Fruit fly (Drosophila melanogaster) whole organism, prepupa: ENCODE data around the gene CG3857.

Experiments
- CG10631 ChIP-seq: fragments of 200-800 bp; sonication (Bioruptor generic); optimal IDR thresholded peaks from 2 replicates; lab custom pipeline; 2016; ENCODE audit warnings: missing biosample characterization, missing genetic modification characterization
- CG10669 ChIP-seq: fragments of 200-800 bp; sonication (Bioruptor generic); optimal IDR thresholded peaks from 3 replicates; lab custom pipeline; 2018; ENCODE audit warnings: missing biosample characterization, mild to moderate bottlenecking, missing genetic modification characterization, moderate library complexity
- CG11902 ChIP-seq: fragments of 200-800 bp; sonication (Bioruptor generic); optimal IDR thresholded peaks from 3 replicates; lab custom pipeline; 2016; ENCODE audit warnings: missing biosample characterization, missing genetic modification characterization
- CG15336 ChIP-seq: fragments of 200-800 bp; sonication (Bioruptor generic); IDR thresholded peaks from 2 replicates; pipeline ENCODE4 v1.3.6; 2022; ENCODE audit warnings: missing biosample characterization, missing genetic modification characterization
- CG1621 ChIP-seq: fragments of 200-800 bp; sonication (Bioruptor generic); optimal IDR thresholded peaks from 3 replicates; lab custom pipeline; 2018; ENCODE audit warnings: missing biosample characterization, mild to moderate bottlenecking, missing genetic modification characterization
- CG31627 ChIP-seq: fragments of 200-800 bp; sonication (Bioruptor generic); optimal IDR thresholded peaks from 3 replicates; lab custom pipeline; 2016; ENCODE audit warnings: missing biosample characterization, missing genetic modification characterization
- CG32006 ChIP-seq: fragments of 200-800 bp; sonication (Bioruptor generic); optimal IDR thresholded peaks from 3 replicates; lab custom pipeline; 2017; ENCODE audit warnings: missing biosample characterization, mild to moderate bottlenecking, missing genetic modification characterization
- CG34406 ChIP-seq: fragments of 200-800 bp; sonication (Bioruptor generic); optimal IDR thresholded peaks from 3 replicates; lab custom pipeline; 2016; ENCODE audit warnings: missing biosample characterization, missing genetic modification characterization
- CG3919 ChIP-seq: fragments of 200-800 bp; sonication (Bioruptor generic); optimal IDR thresholded peaks from 3 replicates; lab custom pipeline; 2016; ENCODE audit warnings: missing biosample characterization, missing genetic modification characterization
- CG4318 ChIP-seq: fragments of 200-800 bp; sonication (Bioruptor generic); optimal IDR thresholded peaks from 3 replicates; lab custom pipeline; 2017; ENCODE audit warnings: missing biosample characterization, mild to moderate bottlenecking, missing genetic modification characterization
- CG6163 ChIP-seq: fragments of 200-800 bp; sonication (Bioruptor generic); IDR thresholded peaks from 3 replicates; pipeline ENCODE4 v1.3.6; 2022; ENCODE audit warnings: missing biosample characterization, missing genetic modification characterization
- CG6792 ChIP-seq: fragments of 200-800 bp; sonication (Bioruptor generic); optimal IDR thresholded peaks from 3 replicates; lab custom pipeline; 2016; ENCODE audit warnings: missing biosample characterization, missing genetic modification characterization
- CG6808 ChIP-seq: fragments of 200-800 bp; sonication (Bioruptor generic); optimal IDR thresholded peaks from 3 replicates; lab custom pipeline; 2017; ENCODE audit warnings: missing biosample characterization, missing genetic modification characterization, mild to moderate bottlenecking, moderate library complexity, missing genetic modification reagents
- CG6854 ChIP-seq: fragments of 200-800 bp; sonication (Bioruptor generic); optimal IDR thresholded peaks from 2 replicates; lab custom pipeline; 2017; ENCODE audit warnings: missing biosample characterization, mild to moderate bottlenecking, missing genetic modification characterization
- CG7368 ChIP-seq: fragments of 200-800 bp; sonication (Bioruptor generic); optimal IDR thresholded peaks from 3 replicates; lab custom pipeline; 2016; ENCODE audit warnings: missing biosample characterization, missing genetic modification characterization
- CG8119 ChIP-seq: fragments of 200-800 bp; sonication (Bioruptor generic); IDR thresholded peaks from 3 replicates; pipeline ENCODE4 v1.3.6; 2022; ENCODE audit warnings: missing biosample characterization, missing genetic modification characterization
- CG8319 ChIP-seq: fragments of 200-800 bp; sonication (Bioruptor generic); optimal IDR thresholded peaks from 3 replicates; lab custom pipeline; 2016; ENCODE audit warnings: missing biosample characterization, missing genetic modification characterization
- CG8632 ChIP-seq: fragments of 200-800 bp; sonication (Bioruptor generic); optimal IDR thresholded peaks from 3 replicates; lab custom pipeline; 2016; ENCODE audit warnings: missing biosample characterization, missing genetic modification characterization
- CG9139 ChIP-seq: fragments of 200-800 bp; sonication (Bioruptor generic); optimal IDR thresholded peaks from 3 replicates; lab custom pipeline; 2017; ENCODE audit warnings: missing biosample characterization, mild to moderate bottlenecking, missing genetic modification characterization
- Eip75B ChIP-seq: fragments of 200-800 bp; sonication (Bioruptor generic); optimal IDR thresholded peaks from 3 replicates; lab custom pipeline; 2016; ENCODE audit warnings: missing biosample characterization, missing genetic modification characterization
- Eip78C ChIP-seq: fragments of 200-800 bp; sonication (Bioruptor generic); peaks from one replicate; lab custom pipeline; 2016; ENCODE audit warnings: missing biosample characterization, missing genetic modification characterization
- Eip93F ChIP-seq: fragments of 200-800 bp; sonication (Bioruptor generic); optimal IDR thresholded peaks from 2 replicates; lab custom pipeline; 2016; ENCODE audit warnings: missing biosample characterization, mild to moderate bottlenecking, missing genetic modification characterization
- Ets21C ChIP-seq: fragments of 200-800 bp; sonication (Bioruptor generic); optimal IDR thresholded peaks from 3 replicates; lab custom pipeline; 2016; ENCODE audit warnings: missing biosample characterization, missing genetic modification characterization
- Hr38 ChIP-seq: sonication (Bioruptor generic); optimal IDR thresholded peaks from 2 replicates; lab custom pipeline; 2016; ENCODE audit warnings: missing biosample characterization, missing genetic modification characterization
- Hr39 ChIP-seq: fragments of 200-800 bp; sonication (Bioruptor generic); optimal IDR thresholded peaks from 2 replicates; lab custom pipeline; 2016; ENCODE audit warnings: missing biosample characterization, missing genetic modification characterization
- Hr4 ChIP-seq: fragments of 200-800 bp; sonication (Bioruptor generic); optimal IDR thresholded peaks from 3 replicates; lab custom pipeline; 2016; ENCODE audit warnings: missing biosample characterization, missing genetic modification characterization
- Lpt ChIP-seq: fragments of 200-800 bp; sonication (Bioruptor generic); optimal IDR thresholded peaks from 3 replicates; lab custom pipeline; 2016; ENCODE audit warnings: missing biosample characterization, missing genetic modification characterization
- Met ChIP-seq: fragments of 200-800 bp; sonication (Bioruptor generic); optimal IDR thresholded peaks from 3 replicates; lab custom pipeline; 2016; ENCODE audit warnings: missing biosample characterization, missing genetic modification characterization
- OdsH ChIP-seq: fragments of 200-800 bp; sonication (Bioruptor generic); optimal IDR thresholded peaks from 3 replicates; lab custom pipeline; 2016; ENCODE audit warnings: missing biosample characterization, missing genetic modification characterization
- Smox ChIP-seq: fragments of 200-800 bp; sonication (Bioruptor generic); optimal IDR thresholded peaks from 3 replicates; lab custom pipeline; 2016; ENCODE audit warnings: missing biosample characterization, missing genetic modification characterization
- Sox102F ChIP-seq: fragments of 200-800 bp; sonication (Bioruptor generic); optimal IDR thresholded peaks from 2 replicates; lab custom pipeline; 2016; ENCODE audit warnings: missing biosample characterization, mild to moderate bottlenecking, missing genetic modification characterization
- Sox15 ChIP-seq: fragments of 200-800 bp; sonication (Bioruptor generic); optimal IDR thresholded peaks from 3 replicates; lab custom pipeline; 2016; ENCODE audit warnings: missing biosample characterization, missing genetic modification characterization
- achi ChIP-seq: fragments of 200-800 bp; sonication (Bioruptor generic); optimal IDR thresholded peaks from 3 replicates; lab custom pipeline; 2016; ENCODE audit warnings: missing biosample characterization, missing genetic modification characterization
- acj6 ChIP-seq: fragments of 200-800 bp; sonication (Bioruptor generic); optimal IDR thresholded peaks from 3 replicates; lab custom pipeline; 2016; ENCODE audit warnings: missing biosample characterization, missing genetic modification characterization
- dac ChIP-seq: fragments of 200-800 bp; sonication (Bioruptor generic); optimal IDR thresholded peaks from 2 replicates; lab custom pipeline; 2017; ENCODE audit warnings: missing biosample characterization, mild to moderate bottlenecking, missing genetic modification characterization
- dsx ChIP-seq: fragments of 200-800 bp; optimal IDR thresholded peaks from 3 replicates; lab custom pipeline; 2019; ENCODE audit warnings: missing biosample characterization, mild to moderate bottlenecking, missing genetic modification characterization, moderate library complexity; ENCODE audit not compliant: poor library complexity, severe bottlenecking
- eg ChIP-seq: fragments of 200-800 bp; sonication (Bioruptor generic); IDR thresholded peaks from 3 replicates; pipeline ENCODE4 v1.3.6; 2022; ENCODE audit warnings: missing biosample characterization, missing genetic modification characterization
- esn ChIP-seq: fragments of 200-800 bp; sonication (Bioruptor generic); optimal IDR thresholded peaks from 2 replicates; lab custom pipeline; 2016; ENCODE audit warnings: missing biosample characterization, mild to moderate bottlenecking, missing genetic modification characterization, moderate library complexity
- fd85E ChIP-seq: fragments of 200-800 bp; sonication (Bioruptor generic); optimal IDR thresholded peaks from 3 replicates; lab custom pipeline; 2016; ENCODE audit warnings: missing biosample characterization, missing genetic modification characterization
- fkh ChIP-seq: fragments of 200-800 bp; sonication (Bioruptor generic); optimal IDR thresholded peaks from 3 replicates; lab custom pipeline; 2017; ENCODE audit warnings: missing biosample characterization, mild to moderate bottlenecking, missing genetic modification characterization, moderate library complexity
- lz ChIP-seq: fragments of 200-800 bp; sonication (Bioruptor generic); optimal IDR thresholded peaks from 3 replicates; lab custom pipeline; 2016; ENCODE audit warnings: missing biosample characterization, missing genetic modification characterization
- net ChIP-seq: fragments of 200-800 bp; sonication (Bioruptor generic); optimal IDR thresholded peaks from 3 replicates; lab custom pipeline; 2016; ENCODE audit warnings: missing biosample characterization, missing genetic modification characterization
- pdm3 ChIP-seq: fragments of 200-800 bp; sonication (Bioruptor generic); optimal IDR thresholded peaks from 3 replicates; lab custom pipeline; 2016; ENCODE audit warnings: missing biosample characterization, missing genetic modification characterization
- salr ChIP-seq, 2 experiments: fragments of 200-800 bp; sonication (Bioruptor generic); optimal IDR thresholded peaks; 3 replicates each; lab custom pipeline; 2016 to 2018; ENCODE audit warnings: missing biosample characterization in 2 of 2, missing genetic modification characterization in 2 of 2, mild to moderate bottlenecking in 1 of 2
- spab ChIP-seq: fragments of 200-800 bp; sonication (Bioruptor generic); optimal IDR thresholded peaks from 2 replicates; lab custom pipeline; 2017; ENCODE audit warnings: missing biosample characterization, mild to moderate bottlenecking, missing genetic modification characterization, missing genetic modification reagents
- ss ChIP-seq, 2 experiments: fragments of 200-800 bp; sonication (Bioruptor generic); optimal IDR thresholded peaks; 2 replicates in 1 of 2; 3 replicates in 1 of 2; lab custom pipeline; 2017 to 2018; ENCODE audit warnings: mild to moderate bottlenecking in 2 of 2, missing biosample characterization in 2 of 2, missing genetic modification characterization in 2 of 2, moderate library complexity in 1 of 2
- svp ChIP-seq: fragments of 200-800 bp; sonication (Bioruptor generic); peaks from one replicate; lab custom pipeline; 2016; ENCODE audit warnings: missing biosample characterization, missing genetic modification characterization
- topi ChIP-seq: fragments of 200-800 bp; sonication (Bioruptor generic); optimal IDR thresholded peaks from 3 replicates; lab custom pipeline; 2016; ENCODE audit warnings: missing biosample characterization, missing genetic modification characterization

Gene CG3857

DNA sequence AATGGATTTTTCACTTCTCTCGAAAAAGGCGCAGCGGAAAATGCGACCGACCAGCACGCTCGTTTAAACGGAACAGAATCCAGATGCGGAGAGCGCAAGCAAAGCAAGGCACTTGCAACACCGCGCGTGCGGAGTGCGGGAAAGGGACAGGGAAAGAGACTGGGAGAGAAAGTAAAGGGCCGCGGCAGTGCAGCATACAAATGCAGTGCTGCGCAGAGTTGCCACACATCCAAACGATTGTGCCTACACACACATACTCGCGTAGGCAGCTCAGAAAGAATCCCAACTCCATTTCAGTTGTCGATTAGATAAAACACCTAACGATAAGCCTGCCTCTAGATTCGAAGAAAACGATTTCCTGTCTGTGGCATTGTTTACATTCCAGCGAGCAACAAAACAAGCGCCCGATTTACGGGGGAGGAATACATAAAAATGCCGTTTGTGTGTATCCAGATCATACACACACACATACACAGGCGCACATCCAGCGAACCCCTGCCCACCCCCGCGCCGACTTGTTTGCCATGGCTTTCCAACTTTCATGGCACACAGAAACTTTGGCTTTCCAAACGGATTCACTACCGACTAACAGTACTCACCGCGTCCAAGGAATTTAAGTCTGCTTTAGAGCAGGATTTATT lies 40.3 kb downstream of the CG3857 start (continued):
- TF ChIP-seq CG6163 (GFP tag; lab: Robert Waterston, UW): 0 out of 3 replicates have a peak, but pooled peaks have one; percentile 12
- TF ChIP-seq CG10631 (GFP tag; lab: Kevin White, UChicago): no peak
- no peak for TF ChIP-seq CG8319 (GFP tag; lab: Kevin White, UChicago)
- no peak for TF ChIP-seq CG10669 (GFP tag; lab: Kevin White, UChicago)
- peak; percentile 42 for TF ChIP-seq net (GFP tag; lab: Kevin White, UChicago)
- TF ChIP-seq dac: no peak
- TF ChIP-seq spab: no peak
- TF ChIP-seq esn (GFP tag; lab: Kevin White, UChicago): no peak
- TF ChIP-seq Sox15 (GFP tag; lab: Kevin White, UChicago): no peak
- TF ChIP-seq eg (GFP tag; lab: Robert Waterston, UW): no peak
- no peak for TF ChIP-seq svp (GFP tag; lab: Kevin White, UChicago)
- TF ChIP-seq Lpt (GFP tag; lab: Kevin White, UChicago): peak; percentile 26
- TF ChIP-seq CG9139 (GFP tag; lab: Kevin White, UChicago): no peak
- peak; percentile 51 for TF ChIP-seq CG3919
- peak; percentile 57 for TF ChIP-seq fkh (GFP tag; lab: Kevin White, UChicago)
- no peak for TF ChIP-seq achi (GFP tag; lab: Kevin White, UChicago)
- no peak for TF ChIP-seq Sox102F (GFP tag; lab: Kevin White, UChicago)
- TF ChIP-seq Met: no peak
- no peak for TF ChIP-seq CG8632
- TF ChIP-seq topi (GFP tag; lab: Kevin White, UChicago): no peak
- no peak for TF ChIP-seq Ets21C
- no peak for TF ChIP-seq OdsH (GFP tag; lab: Kevin White, UChicago)

DNA sequence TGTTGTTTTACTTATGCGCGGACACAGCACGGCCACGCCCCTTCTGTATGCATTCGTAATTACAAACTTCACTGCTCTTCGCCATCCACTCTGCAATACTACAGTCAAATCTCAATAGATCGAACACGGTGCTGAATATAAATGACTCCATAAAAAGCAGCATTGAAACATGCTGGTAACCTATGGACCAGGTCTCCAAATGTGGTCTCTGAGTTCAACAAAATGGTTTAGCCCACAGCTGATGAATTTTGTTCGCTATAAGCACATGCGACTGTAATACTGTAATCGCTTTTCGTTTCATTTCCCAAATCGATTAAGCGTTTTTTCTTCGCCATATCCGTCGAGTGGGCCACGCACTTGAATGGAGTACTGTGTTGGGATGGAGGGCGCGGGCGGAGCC lies 42.5 kb downstream of the CG3857 start:
- TF ChIP-seq CG7368 (GFP tag; lab: Kevin White, UChicago): no peak
- peak; percentile 63 for TF ChIP-seq CG32006 (GFP tag; lab: Kevin White, UChicago)
- TF ChIP-seq Hr38: no peak
- TF ChIP-seq spab: no peak
- TF ChIP-seq CG1621 (tag; lab: Kevin White, UChicago): peak; percentile 17
- TF ChIP-seq dac: no peak
- TF ChIP-seq dsx: no peak
- TF ChIP-seq fkh (GFP tag; lab: Kevin White, UChicago): no peak
- no peak for TF ChIP-seq Sox15 (GFP tag; lab: Kevin White, UChicago)
- TF ChIP-seq acj6 (GFP tag; lab: Kevin White, UChicago): peak; percentile 46
- no peak for TF ChIP-seq Ets21C
- peak; percentile 28 for TF ChIP-seq CG34406 (GFP tag; lab: Kevin White, UChicago)
- TF ChIP-seq Met: no peak
- no peak for TF ChIP-seq Eip75B (GFP tag; lab: Kevin White, UChicago)
- peak; percentile 67 for TF ChIP-seq esn (GFP tag; lab: Kevin White, UChicago)
- no peak for TF ChIP-seq Smox (GFP tag; lab: Kevin White, UChicago)
- peak; percentile 50 for TF ChIP-seq CG15336 (GFP tag; lab: Robert Waterston, UW)
- TF ChIP-seq net (GFP tag; lab: Kevin White, UChicago): no peak
- TF ChIP-seq pdm3 (GFP tag; lab: Kevin White, UChicago): no peak
- TF ChIP-seq CG6163 (GFP tag; lab: Robert Waterston, UW): peak; percentile 65
- no peak for TF ChIP-seq CG8632
- peak; percentile 42 for TF ChIP-seq CG10631 (GFP tag; lab: Kevin White, UChicago)
- peak; percentile 62 for TF ChIP-seq CG3919
- TF ChIP-seq Hr4: no peak
- TF ChIP-seq topi (GFP tag; lab: Kevin White, UChicago): peak; percentile 66
- TF ChIP-seq CG11902 (GFP tag; lab: Kevin White, UChicago): no peak
- peak; percentile 69 for TF ChIP-seq CG31627 (GFP tag; lab: Kevin White, UChicago)
- TF ChIP-seq CG6854 (GFP tag; lab: Kevin White, UChicago): no peak
- peak; percentile 75 for TF ChIP-seq Hr39 (GFP tag; lab: Kevin White, UChicago)
- no peak for TF ChIP-seq CG6808 (GFP tag; lab: Kevin White, UChicago)
- no peak for TF ChIP-seq Eip93F (GFP tag; lab: Kevin White, UChicago)
- TF ChIP-seq Eip78C (GFP tag; lab: Kevin White, UChicago): peak; percentile 87
- peak; percentile 68 for TF ChIP-seq eg (GFP tag; lab: Robert Waterston, UW)
- TF ChIP-seq lz (GFP tag; lab: Kevin White, UChicago): peak; percentile 63
- TF ChIP-seq ss (GFP tag; optimal IDR thresholded peaks at IDR 0.05; lab: Kevin White, UChicago): peak in 1 of 2 experiments; percentile 38
- TF ChIP-seq salr (GFP tag; optimal IDR thresholded peaks at IDR 0.05; lab: Kevin White, UChicago): peak in 1 of 2 experiments; percentile 7
- TF ChIP-seq CG6792 (GFP tag; lab: Kevin White, UChicago): peak; percentile 50
- peak; percentile 40; the same call in 1 of the 3 replicates for TF ChIP-seq CG8119 (GFP tag; lab: Robert Waterston, UW)
- TF ChIP-seq fd85E: no peak
- no peak for TF ChIP-seq CG4318 (GFP tag; lab: Kevin White, UChicago)
